Fruit fly (Drosophila melanogaster): ENCODE results near the gene robo2.
A peak's percentile ranks its signal among the peaks of the same experiment; 100 is the strongest.

The robo2 gene

dm6 chr2L:1427792-1428191 is 7.5 kb upstream of the robo2 start (continued):
- peak; percentile 40 for TF ChIP-seq CG7786 (GFP tag; optimal IDR thresholded peaks at IDR 0.05)
- peak; percentile 23; the same call in 1 of the 3 replicates for TF ChIP-seq CG14050 (GFP tag; IDR thresholded peaks at IDR 0.05)
- TF ChIP-seq CG8765 (GFP tag; IDR thresholded peaks at IDR 0.05) = 0 out of 2 replicates have a peak, but pooled peaks have one; percentile 39
- TF ChIP-seq rib (GFP tag; IDR thresholded peaks at IDR 0.05) = no peak
- TF ChIP-seq CG3838 (GFP tag; optimal IDR thresholded peaks at IDR 0.05) = peak; percentile 19
- TF ChIP-seq CG17328 (GFP tag; IDR thresholded peaks at IDR 0.05) = peak; percentile 54; the same call in 1 of the 2 replicates
- TF ChIP-seq CG8944 (GFP tag; optimal IDR thresholded peaks at IDR 0.05) = peak; percentile 27
- TF ChIP-seq CG5953 (GFP tag; IDR thresholded peaks at IDR 0.05) = peak; percentile 55; the same call in 1 of the 2 replicates
- TF ChIP-seq p53 (GFP tag; optimal IDR thresholded peaks at IDR 0.05) = no peak
- TF ChIP-seq grn (GFP tag; optimal IDR thresholded peaks at IDR 0.05) = no peak
- TF ChIP-seq CG17359 (tag; optimal IDR thresholded peaks at IDR 0.05) = peak; percentile 11
- peak; percentile 39 for TF ChIP-seq CG16815 (GFP tag; optimal IDR thresholded peaks at IDR 0.05)
- TF ChIP-seq CG2712 (tag; optimal IDR thresholded peaks at IDR 0.05) = peak; percentile 33
- peak; percentile 38 for TF ChIP-seq stc (GFP tag; IDR thresholded peaks at IDR 0.05)
- TF ChIP-seq CG30403 (GFP tag; optimal IDR thresholded peaks at IDR 0.05) = no peak
- peak; percentile 33; the same call in 1 of the 2 replicates for TF ChIP-seq CG32772 (GFP tag; IDR thresholded peaks at IDR 0.05)
- no peak for TF ChIP-seq ase (GFP tag; IDR thresholded peaks at IDR 0.05)
- peak; percentile 29 for TF ChIP-seq chn (GFP tag; optimal IDR thresholded peaks at IDR 0.05)
- peak; percentile 68 for TF ChIP-seq sisA (GFP tag; IDR thresholded peaks at IDR 0.05)
- no peak for TF ChIP-seq CG2678 (tag; optimal IDR thresholded peaks at IDR 0.05)
- no peak for TF ChIP-seq CG6854 (GFP tag; optimal IDR thresholded peaks at IDR 0.05)
- TF ChIP-seq CG14667 (GFP tag; IDR thresholded peaks at IDR 0.05) = peak; percentile 39; the same call in 1 of the 2 replicates
- peak; percentile 22 for TF ChIP-seq CG12391 (tag; optimal IDR thresholded peaks at IDR 0.05)
- 0 out of 3 replicates have a peak, but pooled peaks have one; percentile 8 for TF ChIP-seq CG11093 (GFP tag; IDR thresholded peaks at IDR 0.05)
- TF ChIP-seq Awh (GFP tag; IDR thresholded peaks at IDR 0.05) = peak; percentile 9; the same call in 1 of the 2 replicates
- TF ChIP-seq so (GFP tag; IDR thresholded peaks at IDR 0.05) = peak; percentile 16; the same call in 1 of the 3 replicates
- TF ChIP-seq CG43689 (GFP tag; IDR thresholded peaks at IDR 0.05) = peak; percentile 44
- TF ChIP-seq CG1603 (tag; optimal IDR thresholded peaks at IDR 0.05) = peak; percentile 84
- TF ChIP-seq tin (GFP tag; optimal IDR thresholded peaks at IDR 0.05) = peak; percentile 10
- no peak for TF ChIP-seq Hr78 (GFP tag; optimal IDR thresholded peaks at IDR 0.05)
- TF ChIP-seq grau (tag; optimal IDR thresholded peaks at IDR 0.05) = no peak
- peak; percentile 27 for TF ChIP-seq Hsf (GFP tag; optimal IDR thresholded peaks at IDR 0.05)
- peak; percentile 45 for TF ChIP-seq CG4282 (GFP tag; optimal IDR thresholded peaks at IDR 0.05)
- TF ChIP-seq CG4328 (GFP tag; optimal IDR thresholded peaks at IDR 0.05) = no peak
- TF ChIP-seq CG3726 (GFP tag; IDR thresholded peaks at IDR 0.05) = peak; percentile 60; the same call in 1 of the 3 replicates
- peak; percentile 14 for TF ChIP-seq tap (tag; optimal IDR thresholded peaks at IDR 0.05)
- peak; percentile 46; the same call in 1 of the 3 replicates for TF ChIP-seq CG11695 (GFP tag; IDR thresholded peaks at IDR 0.05)
- TF ChIP-seq Abd-B (GFP tag; optimal IDR thresholded peaks at IDR 0.05) = peak; percentile 37
- peak; percentile 1 for TF ChIP-seq CG2202 (tag; optimal IDR thresholded peaks at IDR 0.05)
- peak; percentile 43 for TF ChIP-seq CG15269 (tag; optimal IDR thresholded peaks at IDR 0.05)
- no peak for TF ChIP-seq CG12299 (tag; optimal IDR thresholded peaks at IDR 0.05)
- no peak for TF ChIP-seq Lim3 (GFP tag; IDR thresholded peaks at IDR 0.05)
- peak; percentile 41 for TF ChIP-seq HLH3B (GFP tag; IDR thresholded peaks at IDR 0.05)
- TF ChIP-seq Scr (GFP tag; IDR thresholded peaks at IDR 0.05; ENCODE audit: partially characterized antibody) = no peak
- TF ChIP-seq bowl (GFP tag; IDR thresholded peaks at IDR 0.05) = 0 out of 2 replicates have a peak, but pooled peaks have one; percentile 51
- TF ChIP-seq zfh1 (GFP tag; IDR thresholded peaks at IDR 0.05) = 0 out of 3 replicates have a peak, but pooled peaks have one; percentile 38
- peak; percentile 9 for TF ChIP-seq phol (tag; optimal IDR thresholded peaks at IDR 0.05)
- TF ChIP-seq nom (GFP tag; optimal IDR thresholded peaks at IDR 0.05) = peak; percentile 16
- no peak for TF ChIP-seq sd (tag; optimal IDR thresholded peaks at IDR 0.05)
- no peak for TF ChIP-seq CG3407 (GFP tag; optimal IDR thresholded peaks at IDR 0.05)
- peak; percentile 42 for TF ChIP-seq row (GFP tag; IDR thresholded peaks at IDR 0.05)
